Fruit fly (Drosophila melanogaster): Measurements from ENCODE around the gene NijA.

The NijA gene

DNA sequence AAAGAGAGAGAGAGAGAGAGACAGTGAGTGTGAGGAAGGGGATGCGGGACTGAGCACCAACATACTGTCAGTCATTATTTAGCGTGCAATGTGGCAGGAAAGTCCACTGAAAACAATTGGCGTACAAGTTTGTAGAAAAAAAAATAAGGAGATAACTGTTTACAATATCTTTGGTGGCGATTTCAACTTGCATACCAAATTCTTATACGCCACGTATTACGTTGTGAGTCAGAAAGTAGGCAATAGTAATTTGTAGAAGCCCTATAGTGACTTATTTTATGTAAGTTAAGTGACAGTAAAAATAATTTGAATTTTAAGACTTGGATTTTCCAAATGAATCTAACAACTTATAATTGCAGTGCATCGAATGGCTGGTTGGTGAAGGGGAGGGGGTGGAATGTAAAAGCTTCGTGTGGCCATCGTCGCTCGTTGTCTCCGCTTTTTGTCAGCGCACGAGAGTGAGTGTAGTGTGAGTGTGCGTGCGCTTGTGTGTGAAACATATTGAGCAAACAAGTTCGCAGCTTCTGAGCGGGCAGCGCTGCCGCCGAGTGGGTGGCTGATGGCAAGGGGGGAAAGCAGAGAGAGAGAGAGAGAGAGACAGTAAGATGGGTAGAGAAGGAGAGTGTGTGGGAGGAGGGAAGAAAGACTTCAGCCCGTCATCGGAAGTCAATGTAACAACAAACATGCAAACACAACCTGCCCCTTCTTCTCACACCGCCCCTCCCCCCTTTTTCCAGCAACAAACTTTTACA, 43.2 kb upstream of the NijA start (continued):
- peak; percentile 60 for TF ChIP-seq Ravus (GFP tag; IDR thresholded peaks at IDR 0.05)
- peak; percentile 70 for TF ChIP-seq oc (tag; optimal IDR thresholded peaks at IDR 0.05)
- TF ChIP-seq phol (tag; optimal IDR thresholded peaks at IDR 0.05) = peak; percentile 96
- TF ChIP-seq aop (GFP tag; IDR thresholded peaks at IDR 0.05) = peak; percentile 92
- TF ChIP-seq row (GFP tag; IDR thresholded peaks at IDR 0.05) = peak; percentile 93
- TF ChIP-seq Opbp (GFP tag; IDR thresholded peaks at IDR 0.05; ENCODE audit: partially characterized antibody) = no peak
- TF ChIP-seq schlank (tag; optimal IDR thresholded peaks at IDR 0.05) = peak; percentile 58
- TF ChIP-seq CG6765 (GFP tag; optimal IDR thresholded peaks at IDR 0.05) = peak; percentile 82
- peak; percentile 96 for TF ChIP-seq stc (GFP tag; IDR thresholded peaks at IDR 0.05)
- peak; percentile 92 for TF ChIP-seq CG17359 (tag; optimal IDR thresholded peaks at IDR 0.05)
- peak; percentile 67 for TF ChIP-seq CTCF (GFP tag; optimal IDR thresholded peaks at IDR 0.05)
- TF ChIP-seq CG30431 (GFP tag; optimal IDR thresholded peaks at IDR 0.05) = peak; percentile 69
- TF ChIP-seq lov (optimal IDR thresholded peaks at IDR 0.05) = no peak
- no peak; the same call in 2 of the 3 replicates for TF ChIP-seq lov (GFP tag; IDR thresholded peaks at IDR 0.05)
- peak; percentile 78 for TF ChIP-seq CG12219 (GFP tag; optimal IDR thresholded peaks at IDR 0.05)
- peak; percentile 86 for TF ChIP-seq ewg (GFP tag; optimal IDR thresholded peaks at IDR 0.05)
- peak; percentile 70; the same call in 2 of the 3 replicates for TF ChIP-seq C15 (GFP tag; IDR thresholded peaks at IDR 0.05)
- TF ChIP-seq esg (GFP tag; conservative IDR thresholded peaks at IDR 0.05) = peak; percentile 91
- no peak for TF ChIP-seq CG14860 (GFP tag; IDR thresholded peaks at IDR 0.05; ENCODE audit: partially characterized antibody)
- TF ChIP-seq prd (optimal IDR thresholded peaks at IDR 0.05) = no peak
- TF ChIP-seq prd (GFP tag; IDR thresholded peaks at IDR 0.05) = peak; percentile 95
- peak; percentile 86 for TF ChIP-seq Awh (GFP tag; IDR thresholded peaks at IDR 0.05)
- peak; percentile 96 for TF ChIP-seq HHEX (GFP tag; optimal IDR thresholded peaks at IDR 0.05)
- peak; percentile 80 for TF ChIP-seq NfI (GFP tag; optimal IDR thresholded peaks at IDR 0.05)
- TF ChIP-seq fu2 (GFP tag; optimal IDR thresholded peaks at IDR 0.05) = peak; percentile 81
- peak; percentile 91 for TF ChIP-seq sd (tag; optimal IDR thresholded peaks at IDR 0.05)
- peak; percentile 68 for TF ChIP-seq CG4617 (GFP tag; optimal IDR thresholded peaks at IDR 0.05; ENCODE audit: borderline replicate concordance)
- peak; percentile 71 for TF ChIP-seq CG17568 (GFP tag; optimal IDR thresholded peaks at IDR 0.05)
- TF ChIP-seq Stat92E (GFP tag; optimal IDR thresholded peaks at IDR 0.05) = peak in 2 of 3 experiments; percentile 43 to 83
- no peak for TF ChIP-seq Nf-YC (tag; optimal IDR thresholded peaks at IDR 0.05)
- TF ChIP-seq E2f2 (GFP tag; IDR thresholded peaks at IDR 0.05) = peak; percentile 70
- TF ChIP-seq fd102C (GFP tag; optimal IDR thresholded peaks at IDR 0.05) = no peak
- TF ChIP-seq da (GFP tag; optimal IDR thresholded peaks at IDR 0.05) = peak; percentile 58
- TF ChIP-seq Sin3A (optimal IDR thresholded peaks at IDR 0.05) = no peak
- TF ChIP-seq maf-S (GFP tag; optimal IDR thresholded peaks at IDR 0.05) = peak; percentile 93
- TF ChIP-seq CG2202 (tag; optimal IDR thresholded peaks at IDR 0.05) = peak; percentile 58
- TF ChIP-seq Ets97D (GFP tag; optimal IDR thresholded peaks at IDR 0.05) = peak; percentile 68
- TF ChIP-seq peb (GFP tag; IDR thresholded peaks at IDR 0.05) = peak; percentile 81; the same call in 1 of the 2 replicates
- TF ChIP-seq Hr3 (GFP tag; optimal IDR thresholded peaks at IDR 0.05) = peak; percentile 93
- TF ChIP-seq cas (GFP tag; IDR thresholded peaks at IDR 0.05) = 0 out of 2 replicates have a peak, but pooled peaks have one; percentile 56
- peak; percentile 66; the same call in 1 of the 2 replicates for TF ChIP-seq Poxn (GFP tag; IDR thresholded peaks at IDR 0.05)
- no peak for TF ChIP-seq sna (GFP tag; IDR thresholded peaks at IDR 0.05; ENCODE audit: partially characterized antibody)
- TF ChIP-seq Kr (GFP tag; optimal IDR thresholded peaks at IDR 0.05) = no peak
- peak; percentile 95 for TF ChIP-seq CG10147 (GFP tag; optimal IDR thresholded peaks at IDR 0.05)
- peak; percentile 69 for TF ChIP-seq Usf (GFP tag; optimal IDR thresholded peaks at IDR 0.05)
- TF ChIP-seq crp (GFP tag; optimal IDR thresholded peaks at IDR 0.05) = peak in 1 of 2 experiments; percentile 55
- peak; percentile 38 for TF ChIP-seq CG33557 (GFP tag; optimal IDR thresholded peaks at IDR 0.05)
- TF ChIP-seq ERR (GFP tag; optimal IDR thresholded peaks at IDR 0.05) = peak; percentile 87
- peak; percentile 91 for TF ChIP-seq CG15269 (tag; optimal IDR thresholded peaks at IDR 0.05)
- peak; percentile 67 for TF ChIP-seq grn (GFP tag; optimal IDR thresholded peaks at IDR 0.05)
